Fruit fly (Drosophila melanogaster) whole organism, embryonic: ENCODE results near the gene Gyc88E.

Experiments used
- Bdp1 ChIP-seq: fragments of 200-800 bp; sonication (Bioruptor generic); optimal IDR thresholded peaks from 3 replicates; lab custom pipeline; 2016; ENCODE audit warnings: missing biosample characterization, missing genetic modification characterization
- Bteb2 ChIP-seq: fragments of 200-800 bp; sonication (Bioruptor generic); optimal IDR thresholded peaks from 2 replicates; lab custom pipeline; 2016; ENCODE audit warnings: missing biosample characterization, missing genetic modification characterization
- CG10366 ChIP-seq: fragments of 200-800 bp; sonication (Bioruptor generic); IDR thresholded peaks from 2 replicates; pipeline ENCODE4 v1.3.6; 2022; ENCODE audit warnings: missing biosample characterization, missing genetic modification characterization
- CG10431 ChIP-seq: fragments of 200-800 bp; sonication (Bioruptor generic); optimal IDR thresholded peaks from 3 replicates; lab custom pipeline; 2018; ENCODE audit warnings: missing biosample characterization, mild to moderate bottlenecking, missing genetic modification characterization
- CG10959 ChIP-seq: fragments of 200-800 bp; sonication (Bioruptor generic); IDR thresholded peaks from 2 replicates; pipeline ENCODE4 v1.3.6; 2022; ENCODE audit warnings: missing biosample characterization, missing genetic modification characterization
- CG11456 ChIP-seq: fragments of 200-800 bp; sonication (Bioruptor generic); IDR thresholded peaks from 3 replicates; pipeline ENCODE4 v1.3.6; 2022; ENCODE audit warnings: missing biosample characterization, missing genetic modification characterization
- CG12219 ChIP-seq: fragments of 200-800 bp; sonication (Bioruptor generic); optimal IDR thresholded peaks from 3 replicates; lab custom pipeline; 2018; ENCODE audit warnings: missing biosample characterization, mild to moderate bottlenecking, missing genetic modification characterization
- CG13287 ChIP-seq: fragments of 200-800 bp; sonication (Bioruptor generic); IDR thresholded peaks from 2 replicates; pipeline ENCODE4 v1.3.6; 2022; ENCODE audit warnings: missing biosample characterization, missing genetic modification characterization; ENCODE audit not compliant: partially characterized antibody
- CG1529 ChIP-seq: fragments of 200-800 bp; sonication (Bioruptor generic); optimal IDR thresholded peaks from 3 replicates; lab custom pipeline; 2018; ENCODE audit warnings: missing biosample characterization, missing genetic modification characterization
- CG18599 ChIP-seq: fragments of 200-800 bp; sonication (Bioruptor generic); optimal IDR thresholded peaks from 3 replicates; lab custom pipeline; 2017; ENCODE audit warnings: missing biosample characterization, missing genetic modification characterization, mild to moderate bottlenecking, moderate library complexity, missing genetic modification reagents
- CG2199 ChIP-seq: fragments of 200-800 bp; sonication (Bioruptor generic); IDR thresholded peaks from 3 replicates; pipeline ENCODE4 v1.3.6; 2022; ENCODE audit warnings: missing biosample characterization, missing genetic modification characterization
- CG2678 ChIP-seq: fragments of 200-800 bp; sonication (Bioruptor generic); optimal IDR thresholded peaks from 3 replicates; lab custom pipeline; 2019; ENCODE audit warnings: missing biosample characterization, mild to moderate bottlenecking, missing genetic modification characterization, moderate library complexity
- CG2875 ChIP-seq: fragments of 200-800 bp; sonication (Bioruptor generic); optimal IDR thresholded peaks from 2 replicates; lab custom pipeline; 2017; ENCODE audit warnings: missing biosample characterization, mild to moderate bottlenecking, missing genetic modification characterization, missing genetic modification reagents
- CG31441 ChIP-seq: fragments of 200-800 bp; sonication (Bioruptor generic); IDR thresholded peaks from 2 replicates; pipeline ENCODE4 v1.3.6; 2022; ENCODE audit warnings: missing biosample characterization, missing genetic modification characterization
- CG32532 ChIP-seq: fragments of 200-800 bp; sonication (Bioruptor generic); IDR thresholded peaks from 2 replicates; pipeline ENCODE4 v1.3.6; 2022; ENCODE audit warnings: missing biosample characterization, missing genetic modification characterization
- CG3281 ChIP-seq: fragments of 200-800 bp; sonication (Bioruptor generic); optimal IDR thresholded peaks from 3 replicates; lab custom pipeline; 2017; ENCODE audit warnings: missing biosample characterization, mild to moderate bottlenecking, missing genetic modification characterization
- CG6765 ChIP-seq: fragments of 200-800 bp; sonication (Bioruptor generic); optimal IDR thresholded peaks from 3 replicates; lab custom pipeline; 2017; ENCODE audit warnings: missing biosample characterization, mild to moderate bottlenecking, missing genetic modification characterization
- CG6813 ChIP-seq: fragments of 200-800 bp; sonication (Bioruptor generic); optimal IDR thresholded peaks from 2 replicates; lab custom pipeline; 2017; ENCODE audit warnings: missing biosample characterization, missing genetic modification characterization, mild to moderate bottlenecking, moderate library complexity, missing genetic modification reagents
- CrebB ChIP-seq: fragments of 200-800 bp; sonication (Bioruptor generic); optimal IDR thresholded peaks from 3 replicates; lab custom pipeline; 2018; ENCODE audit warnings: missing biosample characterization, mild to moderate bottlenecking, missing genetic modification characterization
- Doc3 ChIP-seq: fragments of 200-800 bp; sonication (Bioruptor generic); IDR thresholded peaks from 3 replicates; pipeline ENCODE4 v1.3.6; 2022; ENCODE audit warnings: missing biosample characterization, missing genetic modification characterization; ENCODE audit not compliant: partially characterized antibody
- E2f2 ChIP-seq: fragments of 200-800 bp; sonication (Bioruptor generic); IDR thresholded peaks from 2 replicates; pipeline ENCODE4 v1.3.6; 2022; ENCODE audit warnings: missing biosample characterization, missing genetic modification characterization
- HLH3B ChIP-seq: fragments of 200-800 bp; sonication (Bioruptor generic); IDR thresholded peaks from 2 replicates; pipeline ENCODE4 v1.3.6; 2022; ENCODE audit warnings: missing biosample characterization, missing genetic modification characterization
- Hey ChIP-seq: fragments of 200-800 bp; sonication (Bioruptor generic); optimal IDR thresholded peaks from 3 replicates; lab custom pipeline; 2018; ENCODE audit warnings: missing biosample characterization, mild to moderate bottlenecking, missing genetic modification characterization
- Hr3 ChIP-seq: fragments of 200-800 bp; sonication (Bioruptor generic); optimal IDR thresholded peaks from 3 replicates; lab custom pipeline; 2016; ENCODE audit warnings: missing biosample characterization, missing genetic modification characterization
- Hr51 ChIP-seq, 2 experiments: fragments of 200-800 bp; sonication (Bioruptor generic); optimal IDR thresholded peaks; 2 replicates in 1 of 2; 3 replicates in 1 of 2; lab custom pipeline; 2016 to 2018; ENCODE audit warnings: missing biosample characterization in 2 of 2, missing genetic modification characterization in 2 of 2, mild to moderate bottlenecking in 1 of 2, moderate library complexity in 1 of 2
- Jarid2 ChIP-seq: fragments of 200-800 bp; sonication (Bioruptor generic); optimal IDR thresholded peaks from 3 replicates; lab custom pipeline; 2017; ENCODE audit warnings: mild to moderate bottlenecking, missing biosample characterization, missing genetic modification reagents, missing genetic modification characterization
- Lhr ChIP-seq: fragments of 200-800 bp; sonication (Bioruptor generic); optimal IDR thresholded peaks from 3 replicates; lab custom pipeline; 2017; ENCODE audit warnings: mild to moderate bottlenecking, missing biosample characterization, missing genetic modification reagents, missing genetic modification characterization
- Mad ChIP-seq: fragments of 200-800 bp; sonication (Bioruptor generic); optimal IDR thresholded peaks from 2 replicates; lab custom pipeline; 2016; ENCODE audit warnings: missing biosample characterization, missing genetic modification characterization
- NfI ChIP-seq: fragments of 200-800 bp; sonication (Bioruptor generic); optimal IDR thresholded peaks from 3 replicates; lab custom pipeline; 2018; ENCODE audit warnings: missing biosample characterization, mild to moderate bottlenecking, missing genetic modification characterization, moderate library complexity
- Six4 ChIP-seq: fragments of 200-800 bp; sonication (Bioruptor generic); optimal IDR thresholded peaks from 2 replicates; lab custom pipeline; 2016; ENCODE audit warnings: missing biosample characterization, missing genetic modification characterization
- Xrp1 ChIP-seq: fragments of 200-800 bp; sonication (Bioruptor generic); IDR thresholded peaks from 2 replicates; pipeline ENCODE4 v1.3.6; 2022; ENCODE audit warnings: missing biosample characterization, missing genetic modification characterization
- aop ChIP-seq: fragments of 200-800 bp; sonication (Bioruptor generic); IDR thresholded peaks from 2 replicates; pipeline ENCODE4 v1.3.6; 2022; ENCODE audit warnings: missing biosample characterization, missing genetic modification characterization
- ap ChIP-seq: fragments of 200-800 bp; sonication (Bioruptor generic); IDR thresholded peaks from 2 replicates; pipeline ENCODE4 v1.3.6; 2022; ENCODE audit warnings: missing biosample characterization, missing genetic modification characterization
- ara ChIP-seq: fragments of 200-800 bp; sonication (Bioruptor generic); IDR thresholded peaks from 2 replicates; pipeline ENCODE4 v1.3.6; 2022; ENCODE audit warnings: missing biosample characterization, missing genetic modification characterization
- da ChIP-seq: fragments of 200-800 bp; sonication (Bioruptor generic); optimal IDR thresholded peaks from 2 replicates; lab custom pipeline; 2016; ENCODE audit warnings: missing biosample characterization, missing genetic modification characterization
- dmrt99B ChIP-seq: fragments of 200-800 bp; sonication (Bioruptor generic); optimal IDR thresholded peaks from 2 replicates; lab custom pipeline; 2018; ENCODE audit warnings: missing biosample characterization, mild to moderate bottlenecking, missing genetic modification characterization, moderate library complexity
- fd96Cb ChIP-seq: fragments of 200-800 bp; sonication (Bioruptor generic); optimal IDR thresholded peaks from 2 replicates; lab custom pipeline; 2018; ENCODE audit warnings: missing biosample characterization, mild to moderate bottlenecking, missing genetic modification characterization, moderate library complexity
- grn ChIP-seq: fragments of 200-800 bp; sonication (Bioruptor generic); optimal IDR thresholded peaks from 3 replicates; lab custom pipeline; 2017; ENCODE audit warnings: missing biosample characterization, missing genetic modification characterization
- gsb-n ChIP-seq: fragments of 200-800 bp; sonication (Bioruptor generic); optimal IDR thresholded peaks from 3 replicates; lab custom pipeline; 2018; ENCODE audit warnings: missing biosample characterization, mild to moderate bottlenecking, missing genetic modification characterization
- lov ChIP-seq, 2 experiments: fragments of 200-800 bp in 1 of 2; fragments of >200 bp in 1 of 2; sonication (Bioruptor generic) in 1 of 2; IDR thresholded peaks in 1 of 2; optimal IDR thresholded peaks in 1 of 2; 2 replicates in 1 of 2; 3 replicates in 1 of 2; pipeline versions ENCODE4 v1.3.6 to Lab custom; 2017 to 2022; ENCODE audit warnings: missing biosample characterization in 1 of 2, missing genetic modification characterization in 1 of 2
- mld ChIP-seq: fragments of 200-800 bp; sonication (Bioruptor generic); IDR thresholded peaks from 3 replicates; pipeline ENCODE4 v1.3.6; 2022; ENCODE audit warnings: missing biosample characterization, missing genetic modification characterization; ENCODE audit not compliant: partially characterized antibody
- odd ChIP-seq: fragments of 200-800 bp; sonication (Bioruptor generic); optimal IDR thresholded peaks from 2 replicates; lab custom pipeline; 2017; ENCODE audit warnings: missing biosample characterization, mild to moderate bottlenecking, missing genetic modification characterization
- psq ChIP-seq: fragments of 200-800 bp; sonication (Bioruptor generic); optimal IDR thresholded peaks from 2 replicates; lab custom pipeline; 2017; ENCODE audit warnings: missing biosample characterization, missing genetic modification characterization
- ro ChIP-seq: fragments of 200-800 bp; sonication (Bioruptor generic); IDR thresholded peaks from 2 replicates; pipeline ENCODE4 v1.3.6; 2022; ENCODE audit warnings: missing biosample characterization, missing genetic modification characterization
- tap ChIP-seq: fragments of 200-800 bp; optimal IDR thresholded peaks from 3 replicates; lab custom pipeline; 2019; ENCODE audit warnings: missing biosample characterization, mild to moderate bottlenecking, missing genetic modification characterization, moderate library complexity
- tin ChIP-seq: fragments of 200-800 bp; sonication (Bioruptor generic); optimal IDR thresholded peaks from 3 replicates; lab custom pipeline; 2016; ENCODE audit warnings: missing biosample characterization, missing genetic modification characterization
- tna ChIP-seq: fragments of 200-800 bp; sonication (Bioruptor generic); IDR thresholded peaks from 2 replicates; pipeline ENCODE4 v1.3.6; 2022; ENCODE audit warnings: missing biosample characterization, missing genetic modification characterization; ENCODE audit not compliant: partially characterized antibody
- usp ChIP-seq: fragments of >200 bp; optimal IDR thresholded peaks from 2 replicates; lab custom pipeline; 2017; ENCODE audit warnings: missing biosample characterization, missing genetic modification characterization

The Gyc88E gene

DNA sequence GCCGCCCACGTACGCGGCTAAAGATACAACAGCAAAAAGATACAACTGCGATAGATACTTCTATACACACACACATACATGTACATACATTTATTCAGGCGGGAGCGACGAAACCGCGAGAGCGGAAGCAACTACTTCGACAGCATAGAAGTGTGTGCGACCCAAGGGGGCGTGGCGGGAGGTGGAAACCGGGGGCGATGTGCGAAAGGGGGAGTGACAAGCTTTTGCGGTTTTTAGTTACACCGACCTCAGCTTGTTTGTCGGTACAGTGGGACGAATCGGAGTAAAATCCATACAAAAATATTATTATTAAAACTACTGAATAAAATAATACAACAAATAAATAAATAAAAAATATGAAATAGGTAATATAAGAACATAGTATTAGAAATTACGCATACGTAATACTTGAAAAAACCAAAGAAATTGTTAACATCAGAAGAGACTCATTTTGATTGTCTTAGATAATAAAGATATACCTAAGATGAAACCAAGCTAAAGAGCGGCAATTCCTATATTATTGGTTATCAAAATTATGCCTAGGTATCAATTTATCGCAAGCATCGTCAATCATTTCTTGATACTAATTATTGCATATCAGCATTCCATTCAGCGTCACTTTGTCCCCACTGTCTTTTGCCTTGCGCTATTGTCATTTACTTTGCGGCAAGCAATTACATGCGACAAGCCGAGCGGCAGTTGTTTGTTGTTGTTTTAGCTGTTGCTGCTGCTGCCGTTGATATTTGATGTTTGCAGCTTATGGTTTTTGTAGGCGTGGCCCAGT lies 21.3 kb upstream of the Gyc88E start (continued):
- no peak for TF ChIP-seq da (GFP tag; lab: Kevin White, UChicago)
- no peak for TF ChIP-seq Hey (tag; lab: Kevin White, UChicago)
- no peak for TF ChIP-seq gsb-n (tag; lab: Kevin White, UChicago)
- TF ChIP-seq CG11456 (GFP tag; lab: Robert Waterston, UW), result 0 out of 3 replicates have a peak, but pooled peaks have one; percentile 16
- TF ChIP-seq HLH3B (GFP tag; lab: Robert Waterston, UW), result no peak
- peak; percentile 32 for TF ChIP-seq fd96Cb (tag; lab: Kevin White, UChicago)
- TF ChIP-seq Jarid2 (GFP tag; lab: Kevin White, UChicago), result peak; percentile 6
- TF ChIP-seq tna (GFP tag; lab: Robert Waterston, UW), result no peak
- TF ChIP-seq CG6765 (GFP tag; lab: Kevin White, UChicago), result peak; percentile 46
- TF ChIP-seq Hr51 (GFP tag; optimal IDR thresholded peaks at IDR 0.05; lab: Kevin White, UChicago), result peak in 1 of 2 experiments; percentile 69
- TF ChIP-seq CG18599 (GFP tag; lab: Kevin White, UChicago), result peak; percentile 34
- TF ChIP-seq CG2678 (tag; lab: Kevin White, UChicago), result peak; percentile 75
- no peak for TF ChIP-seq CG10366 (GFP tag; lab: Robert Waterston, UW)
- no peak for TF ChIP-seq lov (optimal IDR thresholded peaks at IDR 0.05; lab: Kevin White, UChicago)
- TF ChIP-seq lov (GFP tag; IDR thresholded peaks at IDR 0.05; lab: Robert Waterston, UW), result peak; percentile 43; the same call in 1 of the 3 replicates
- no peak for TF ChIP-seq Doc3 (GFP tag; lab: Robert Waterston, UW)
- TF ChIP-seq E2f2, result peak; percentile 20; the same call in 1 of the 2 replicates
- no peak for TF ChIP-seq psq
- no peak for TF ChIP-seq CG10959
- peak; percentile 6 for TF ChIP-seq CG2875
- no peak for TF ChIP-seq mld (GFP tag; lab: Robert Waterston, UW)
- TF ChIP-seq ap (GFP tag; lab: Robert Waterston, UW), result no peak
- peak; percentile 48 for TF ChIP-seq CG6813
- TF ChIP-seq CG13287 (GFP tag; lab: Robert Waterston, UW), result peak; percentile 29; the same call in 1 of the 2 replicates
- TF ChIP-seq dmrt99B (tag; lab: Kevin White, UChicago), result peak; percentile 61
- no peak for TF ChIP-seq Six4 (GFP tag; lab: Kevin White, UChicago)
- TF ChIP-seq NfI (GFP tag; lab: Kevin White, UChicago), result no peak
- TF ChIP-seq CG31441, result peak; percentile 70
- no peak for TF ChIP-seq Mad
- no peak for TF ChIP-seq aop (GFP tag; lab: Robert Waterston, UW)
- no peak for TF ChIP-seq ro (GFP tag; lab: Robert Waterston, UW)
- TF ChIP-seq CG32532, result peak; percentile 29; the same call in 1 of the 2 replicates
- no peak for TF ChIP-seq usp (GFP tag; lab: Kevin White, UChicago)
- TF ChIP-seq Lhr (GFP tag; lab: Kevin White, UChicago), result no peak
- no peak for TF ChIP-seq CG2199 (GFP tag; lab: Robert Waterston, UW)
- TF ChIP-seq Xrp1 (GFP tag; lab: Robert Waterston, UW), result peak; percentile 22; the same call in 1 of the 2 replicates
- TF ChIP-seq tap, result no peak
- no peak for TF ChIP-seq Bteb2 (GFP tag; lab: Kevin White, UChicago)
- TF ChIP-seq CG3281 (GFP tag; lab: Kevin White, UChicago), result peak; percentile 58
- no peak for TF ChIP-seq CG10431
- no peak for TF ChIP-seq tin
- no peak for TF ChIP-seq CG12219 (GFP tag; lab: Kevin White, UChicago)
- no peak for TF ChIP-seq odd
- peak; percentile 16 for TF ChIP-seq Hr3 (GFP tag; lab: Kevin White, UChicago)
- TF ChIP-seq ara (GFP tag; lab: Robert Waterston, UW), result no peak
- no peak for TF ChIP-seq grn (GFP tag; lab: Kevin White, UChicago)
- no peak for TF ChIP-seq Bdp1 (GFP tag; lab: Kevin White, UChicago)
- no peak for TF ChIP-seq CG1529 (GFP tag; lab: Kevin White, UChicago)
- TF ChIP-seq CrebB (tag; lab: Kevin White, UChicago), result no peak
